Fruit fly (Drosophila melanogaster) Kc167 (cell line): ENCODE measurements around the gene Eip93F.

Source experiments
- Myc ChIP-seq: fragments of >200 bp; optimal IDR thresholded peaks from 2 replicates; lab custom pipeline; 2017; ENCODE audit warnings: missing external identifiers
- Sin3A ChIP-seq: fragments of >200 bp; optimal IDR thresholded peaks from 2 replicates; lab custom pipeline; 2018; ENCODE audit warnings: missing external identifiers
- h ChIP-seq: fragments of >200 bp; optimal IDR thresholded peaks from 3 replicates; lab custom pipeline; 2018; ENCODE audit warnings: missing external identifiers
- insv ChIP-seq: fragments of >200 bp; optimal IDR thresholded peaks from 3 replicates; lab custom pipeline; 2018; ENCODE audit warnings: missing external identifiers
- psq ChIP-seq: fragments of >200 bp; optimal IDR thresholded peaks from 2 replicates; lab custom pipeline; 2017; ENCODE audit warnings: missing external identifiers
- ttk ChIP-seq: sonication (Bioruptor generic); optimal IDR thresholded peaks from 2 replicates; lab custom pipeline; 2017; ENCODE audit warnings: missing external identifiers

The Eip93F gene

DNA sequence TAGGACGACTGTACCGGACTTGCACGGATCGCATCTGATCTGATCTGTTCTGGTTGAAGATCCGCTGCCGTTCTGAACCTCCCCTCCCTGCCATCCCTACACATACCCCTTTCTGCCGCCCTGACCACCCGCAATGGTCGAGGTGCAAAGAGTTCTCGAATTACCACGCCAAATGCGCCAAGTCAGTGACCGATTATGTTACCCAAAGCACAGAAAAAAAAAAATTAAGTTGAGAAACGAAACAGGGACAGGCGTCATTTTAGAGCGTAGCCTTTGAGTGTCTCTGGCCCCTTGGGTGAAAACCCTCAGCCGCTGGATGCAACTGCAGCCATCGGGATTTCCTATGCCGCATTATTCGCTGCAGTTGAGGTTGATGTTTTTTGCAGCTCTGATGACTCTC lies 25.2 kb upstream of the Eip93F start:
- TF ChIP-seq Myc (no peak), h (no peak), Sin3A (lab: Kevin White, UChicago) (no peak), psq (lab: Kevin White, UChicago) (no peak), ttk (lab: Kevin White, UChicago) (no peak), insv (no peak)

DNA sequence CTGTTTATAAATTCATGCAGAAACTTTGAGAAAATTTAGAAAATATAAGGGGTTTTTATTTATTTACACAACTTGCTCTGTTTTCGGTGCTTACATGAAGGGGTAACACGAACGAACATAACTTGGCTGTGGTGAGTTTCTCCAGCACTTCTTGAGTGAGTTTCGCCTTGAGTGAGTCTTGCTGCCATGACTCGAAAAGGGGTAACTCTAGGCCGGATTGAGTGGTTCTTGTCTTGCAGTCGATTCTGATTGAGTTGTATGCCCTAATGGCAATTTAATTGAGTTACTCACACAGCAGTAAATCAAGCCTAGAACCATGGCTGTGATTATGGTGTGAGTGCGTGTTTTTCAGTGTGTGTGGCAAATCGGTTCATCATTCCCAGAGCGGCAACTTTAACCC lies 20.7 kb upstream of the Eip93F start:
- TF ChIP-seq psq (lab: Kevin White, UChicago) (no peak), Sin3A (lab: Kevin White, UChicago) (no peak), Myc (no peak), ttk (lab: Kevin White, UChicago) (no peak), insv (no peak), h (no peak)

DNA sequence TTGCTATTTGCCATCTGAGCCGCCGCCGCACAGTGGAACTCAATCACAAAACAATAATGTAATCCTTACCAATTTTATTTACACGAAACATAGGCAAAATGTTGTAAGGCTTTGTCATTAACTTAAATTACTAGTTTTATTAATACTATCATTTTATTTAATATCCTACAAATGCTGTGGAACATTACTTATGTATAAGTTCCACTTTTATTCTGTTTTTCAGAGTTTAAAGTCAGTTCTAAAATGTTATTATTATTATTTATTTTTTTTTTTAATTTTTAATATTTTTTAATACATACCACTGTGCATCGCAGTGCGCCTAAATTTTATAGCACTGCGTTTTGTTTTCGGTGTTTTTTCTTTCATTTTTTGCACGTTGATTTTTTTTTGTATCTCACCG lies 17.6 kb upstream of the Eip93F start:
- no peak for TF ChIP-seq Myc
- TF ChIP-seq psq (lab: Kevin White, UChicago) = no peak

DNA sequence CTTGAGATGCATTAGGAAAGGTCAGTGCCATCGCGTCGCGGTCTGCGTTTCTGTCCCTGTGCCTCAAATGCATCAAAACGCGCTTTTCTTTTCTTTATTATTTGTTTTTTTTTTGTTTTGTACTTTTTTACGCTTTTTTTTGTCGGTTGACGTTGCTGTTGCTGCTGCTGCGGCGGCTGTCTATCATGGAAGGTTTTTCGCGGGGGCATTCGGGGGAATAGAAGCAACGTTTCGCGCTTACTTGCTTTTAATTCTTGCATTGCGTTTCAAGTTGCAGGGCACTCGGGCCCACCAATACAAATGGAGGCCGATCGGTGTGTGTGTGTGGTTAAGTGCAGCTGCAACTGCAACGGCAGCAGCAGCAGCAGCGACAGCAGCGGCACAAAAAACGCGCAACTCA lies 15.0 kb upstream of the Eip93F start:
- TF ChIP-seq ttk (lab: Kevin White, UChicago) = no peak
- no peak for TF ChIP-seq insv
- no peak for TF ChIP-seq psq (lab: Kevin White, UChicago)
- TF ChIP-seq Sin3A (lab: Kevin White, UChicago) = no peak
- TF ChIP-seq Myc = no peak
- TF ChIP-seq h = no peak

DNA sequence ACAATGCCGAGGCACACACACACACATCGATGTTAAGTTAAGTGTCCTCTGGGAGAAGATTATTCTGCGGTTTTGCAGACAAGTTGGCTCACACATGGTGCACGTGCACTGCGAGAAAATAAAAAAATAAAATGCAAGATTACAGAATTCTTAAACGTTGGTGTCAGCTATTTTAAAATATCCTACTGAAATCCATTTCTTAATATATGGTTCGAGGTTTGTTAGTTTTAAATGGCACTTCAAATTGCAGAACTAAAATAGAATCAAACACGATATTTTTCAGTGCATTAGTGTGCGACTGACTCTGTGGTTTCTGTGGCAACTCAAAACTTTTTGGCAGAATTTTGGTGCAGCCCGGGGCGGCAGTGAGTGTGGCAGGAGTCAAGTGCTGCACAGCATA lies 13.7 kb upstream of the Eip93F start:
- TF ChIP-seq ttk (lab: Kevin White, UChicago) (no peak), insv (no peak), psq (lab: Kevin White, UChicago) (no peak), h (no peak), Myc (no peak), Sin3A (lab: Kevin White, UChicago) (no peak)

DNA sequence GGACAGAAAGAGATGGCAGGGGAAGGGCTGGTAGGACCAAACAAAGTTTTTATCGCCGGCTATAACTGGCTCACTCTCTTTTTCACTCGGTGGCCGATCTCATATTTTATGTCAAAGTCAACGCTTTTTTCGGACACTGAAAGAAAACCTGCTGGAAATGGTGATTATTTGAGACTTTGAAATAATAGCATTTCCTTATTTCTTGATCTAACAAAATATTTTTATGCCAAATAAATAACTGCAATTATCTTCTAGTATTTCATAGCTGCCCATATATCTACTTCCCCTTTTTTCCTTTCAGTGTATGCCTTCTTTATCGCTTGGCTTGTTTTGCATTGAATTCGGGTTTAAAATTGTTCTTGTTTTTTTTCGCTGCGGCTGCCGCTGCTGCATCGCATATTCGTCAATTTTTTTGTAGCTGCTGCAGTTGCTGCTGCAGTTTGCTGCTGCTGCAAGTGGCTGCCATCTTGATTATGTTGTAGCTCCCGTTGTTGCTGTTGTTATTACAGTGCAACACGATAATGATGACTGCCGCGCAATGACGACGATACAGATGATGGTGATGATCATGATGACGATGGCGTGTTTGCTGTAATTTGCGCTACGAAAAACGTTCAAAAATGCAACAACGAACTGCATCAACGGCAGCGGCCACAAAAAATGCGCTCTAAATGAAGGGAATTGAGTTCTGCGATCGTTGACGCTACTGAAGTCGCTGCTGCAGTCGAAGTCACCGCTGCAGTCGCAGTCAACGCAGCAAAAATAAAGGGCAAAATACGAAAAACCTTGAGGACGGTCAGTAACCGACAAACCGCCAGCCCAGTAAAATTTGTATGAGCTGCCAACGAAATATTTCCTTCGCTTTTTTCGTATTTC lies 11.6 kb upstream of the Eip93F start:
- no peak for TF ChIP-seq insv
- TF ChIP-seq Myc = no peak
- TF ChIP-seq psq (lab: Kevin White, UChicago) = no peak
- no peak for TF ChIP-seq ttk (lab: Kevin White, UChicago)
- no peak for TF ChIP-seq h
- TF ChIP-seq Sin3A (lab: Kevin White, UChicago) = no peak

DNA sequence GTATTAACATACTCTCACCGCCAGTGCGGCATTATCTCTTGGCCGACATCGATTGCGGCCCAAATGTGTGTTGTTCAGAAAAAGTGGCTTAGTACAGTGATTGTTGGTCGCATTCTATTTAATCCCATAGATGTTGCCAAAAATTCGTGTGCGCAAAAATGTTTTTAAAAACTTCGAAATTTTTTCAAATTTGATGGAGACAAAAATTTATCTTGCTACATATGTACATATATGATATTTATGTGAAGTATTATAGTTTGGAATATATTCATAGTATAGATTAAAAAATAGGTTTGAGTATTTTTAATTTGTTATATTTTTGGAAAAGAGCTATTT lies 11.0 kb upstream of the Eip93F start:
- TF ChIP-seq Sin3A (lab: Kevin White, UChicago) (no peak), Myc (no peak), h (no peak), insv (no peak), psq (lab: Kevin White, UChicago) (no peak), ttk (lab: Kevin White, UChicago) (no peak)

DNA sequence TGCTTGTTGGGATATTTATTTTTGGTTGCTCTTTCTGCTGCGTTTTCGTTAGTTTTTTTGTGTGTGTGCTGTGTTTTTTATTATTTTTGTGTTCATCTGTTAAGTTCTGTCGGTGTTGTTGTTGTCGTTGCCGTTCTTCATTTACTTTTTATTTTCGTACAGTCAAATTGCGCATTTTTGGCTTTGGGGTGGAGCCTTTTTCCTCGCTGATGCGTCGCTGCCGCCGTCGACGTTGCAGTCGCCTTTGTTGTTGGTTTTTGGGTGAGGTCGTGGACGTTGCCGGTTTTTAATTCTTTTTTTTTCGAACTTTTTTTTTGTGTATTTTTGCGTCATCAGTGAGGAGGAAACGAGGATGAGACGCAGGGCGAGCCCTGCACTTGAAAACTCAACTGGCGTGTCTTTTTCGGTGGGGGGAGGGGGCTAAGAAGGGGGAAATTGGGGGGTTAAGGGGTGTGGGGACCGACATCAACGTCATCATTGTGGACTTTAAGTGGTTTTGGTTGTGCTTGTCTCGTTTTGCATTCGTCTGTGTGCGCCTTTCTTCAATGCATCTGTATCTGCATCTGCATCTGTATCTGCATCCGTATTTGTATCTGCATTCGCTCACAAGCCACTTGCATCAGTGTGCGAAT lies 10.3 kb upstream of the Eip93F start:
- no peak for TF ChIP-seq Sin3A (lab: Kevin White, UChicago)
- no peak for TF ChIP-seq ttk (lab: Kevin White, UChicago)
- no peak for TF ChIP-seq insv
- no peak for TF ChIP-seq psq (lab: Kevin White, UChicago)
- no peak for TF ChIP-seq Myc
- no peak for TF ChIP-seq h

DNA sequence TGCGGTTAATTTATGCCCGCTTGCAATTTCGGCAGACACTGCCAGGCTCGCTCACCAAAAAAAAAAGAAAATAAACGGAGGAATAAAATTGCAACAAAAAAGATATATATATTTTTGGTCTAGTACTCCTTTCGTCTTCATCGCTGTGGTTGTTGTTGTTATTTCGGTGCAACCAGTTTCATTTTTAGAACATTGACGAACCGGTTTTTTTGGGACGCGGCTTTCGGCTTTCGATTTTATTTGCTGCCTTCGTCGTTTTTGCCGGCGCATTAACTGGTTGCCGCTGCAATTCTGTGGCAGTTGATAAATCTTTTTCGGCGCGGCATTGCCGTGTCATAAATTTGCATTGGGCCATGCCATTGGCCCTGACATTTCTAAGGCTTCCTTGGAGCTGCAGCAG lies 9.8 kb upstream of the Eip93F start:
- TF ChIP-seq Myc (no peak), Sin3A (lab: Kevin White, UChicago) (no peak)

DNA sequence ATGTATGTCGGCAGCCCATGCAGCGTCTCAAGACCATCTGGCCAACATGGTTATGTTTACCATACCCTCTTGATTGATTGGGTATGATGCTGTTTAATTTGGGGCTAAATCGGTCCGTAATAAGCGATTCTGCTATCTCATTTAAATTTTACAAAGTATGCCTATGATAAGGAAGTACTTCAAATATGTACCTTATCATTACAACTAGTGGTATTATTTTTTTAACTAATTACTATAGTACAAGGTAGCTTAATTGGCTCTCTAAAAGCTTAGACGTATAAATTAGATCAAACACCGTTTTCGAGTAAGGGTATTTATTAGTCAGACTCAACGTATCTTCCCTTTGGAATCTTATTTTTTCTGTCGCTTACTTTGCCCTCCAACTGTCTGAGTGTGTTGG lies 8.7 kb upstream of the Eip93F start:
- no peak for TF ChIP-seq psq (lab: Kevin White, UChicago)

DNA sequence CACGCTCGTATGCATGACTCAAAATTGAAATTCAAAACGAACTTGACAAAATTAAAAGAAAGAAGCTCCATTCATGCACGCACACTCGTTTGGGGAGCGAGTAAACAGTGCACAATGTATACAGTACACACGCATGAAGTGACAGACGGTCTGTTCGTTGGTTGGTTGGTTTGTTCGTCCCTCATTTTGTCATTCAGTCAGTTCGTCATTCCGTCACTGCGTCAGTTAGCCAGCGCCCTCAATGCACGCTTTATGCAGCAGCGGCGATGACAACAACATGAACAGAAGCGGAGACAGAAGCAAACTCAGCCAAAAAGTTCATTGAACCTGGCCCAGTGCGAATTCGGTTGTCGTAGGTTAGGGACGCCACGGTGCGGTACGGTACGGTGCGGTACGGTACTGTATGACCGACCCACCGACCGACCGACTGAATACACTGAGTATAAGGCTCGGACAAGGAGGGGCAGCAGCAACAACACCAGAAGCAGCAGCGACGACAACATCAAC lies 8.0 kb upstream of the Eip93F start:
- TF ChIP-seq Sin3A (lab: Kevin White, UChicago) (no peak), h (no peak), Myc (no peak), insv (no peak), ttk (lab: Kevin White, UChicago) (no peak), psq (lab: Kevin White, UChicago) (no peak)

DNA sequence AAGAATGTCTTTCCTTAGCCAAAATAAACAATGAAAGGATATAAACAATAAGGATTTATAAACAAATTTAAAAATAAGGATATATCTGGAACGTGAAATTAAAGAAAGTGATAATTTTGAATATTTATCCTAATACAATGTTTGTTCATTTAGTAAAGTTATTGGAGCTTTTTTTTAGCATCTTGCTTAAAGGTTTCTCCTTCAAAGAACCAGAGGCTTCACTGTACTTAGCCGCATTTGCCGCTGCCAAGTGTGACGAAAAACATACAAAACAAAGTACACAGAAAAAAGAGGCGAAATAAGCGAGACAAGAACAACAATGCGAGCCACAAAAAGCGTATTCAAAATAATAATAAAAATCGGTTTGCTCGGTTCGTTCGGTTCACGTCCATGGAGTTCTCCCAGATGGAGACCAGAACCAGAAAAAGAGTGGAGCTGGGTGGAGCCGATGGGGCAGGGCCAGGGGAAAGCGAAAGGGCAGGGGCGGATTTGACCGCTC lies 7.4 kb upstream of the Eip93F start:
- TF ChIP-seq Sin3A (lab: Kevin White, UChicago) (no peak), Myc (no peak), ttk (lab: Kevin White, UChicago) (no peak), insv (no peak), psq (lab: Kevin White, UChicago) (no peak), h (no peak)

DNA sequence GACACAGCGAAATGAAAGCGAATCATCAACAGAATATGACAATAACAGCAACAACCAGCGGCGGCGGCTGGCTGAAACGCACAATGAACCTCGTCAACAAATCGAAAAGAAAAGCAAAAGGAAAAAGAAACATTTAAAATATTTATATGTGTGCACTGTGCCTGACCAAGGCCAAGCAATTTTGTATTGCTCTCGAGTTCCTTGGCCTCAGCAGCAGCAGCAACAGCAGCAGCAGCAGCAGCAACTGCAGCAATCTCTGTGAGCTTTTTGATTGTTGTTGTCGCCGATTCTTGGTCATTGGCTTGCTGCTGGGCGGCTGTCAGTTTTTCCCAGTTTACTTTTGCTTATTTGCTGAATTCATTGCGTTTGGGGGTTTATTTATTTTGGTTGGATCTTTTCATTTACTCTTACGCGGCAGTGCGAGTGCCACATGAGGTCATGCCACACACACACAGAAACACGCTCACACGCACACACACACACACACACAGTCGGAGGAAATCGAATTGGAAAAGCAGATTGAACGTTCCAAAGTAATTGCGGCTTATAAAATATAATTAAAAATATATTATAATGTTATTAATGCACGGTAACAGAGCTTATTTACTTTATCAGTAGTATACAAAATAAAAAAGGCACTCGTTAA lies 4.8 kb upstream of the Eip93F start:
- TF ChIP-seq insv (no peak), Myc (no peak), h (no peak), Sin3A (lab: Kevin White, UChicago) (no peak), ttk (lab: Kevin White, UChicago) (no peak), psq (lab: Kevin White, UChicago) (no peak)
